Worm (Caenorhabditis elegans) whole organism, early embryonic: Measurements from ENCODE around the gene nos-2.
A peak's percentile ranks its signal among the peaks of the same experiment; 100 is the strongest.

Source experiments
- B0310.2 ChIP-seq: sonication (generic microtip); optimal IDR thresholded peaks from 2 replicates; lab custom pipeline; 2016; ENCODE audit warnings: mild to moderate bottlenecking, missing genetic modification characterization, missing compliant biosample characterization
- F13C5.2 ChIP-seq: sonication (generic microtip); optimal IDR thresholded peaks from 2 replicates; lab custom pipeline; 2017; ENCODE audit warnings: mild to moderate bottlenecking, missing genetic modification characterization, inconsistent platforms, missing compliant biosample characterization
- aly-1 ChIP-seq: sonication (generic microtip); optimal IDR thresholded peaks from 2 replicates; lab custom pipeline; 2016; ENCODE audit warnings: missing genetic modification characterization, missing compliant biosample characterization
- ama-1 ChIP-seq: fragments of 150-350 bp; optimal IDR thresholded peaks from 2 replicates; lab custom pipeline; 2014
- ceh-13 ChIP-seq: fragments of 200-800 bp; sonication (Bioruptor generic); optimal IDR thresholded peaks from 2 replicates; lab custom pipeline; 2018; ENCODE audit warnings: mild to moderate bottlenecking, missing genetic modification characterization, missing compliant biosample characterization
- ceh-36 ChIP-seq: sonication (generic microtip); optimal IDR thresholded peaks from 2 replicates; lab custom pipeline; 2016; ENCODE audit warnings: missing genetic modification characterization, inconsistent platforms, missing compliant biosample characterization
- ets-7 ChIP-seq: sonication (generic microtip); optimal IDR thresholded peaks from 2 replicates; lab custom pipeline; 2016; ENCODE audit warnings: missing genotype, missing genetic modification characterization, missing compliant biosample characterization
- flt-1 ChIP-seq: fragments of 200-800 bp; sonication (Bioruptor generic); IDR thresholded peaks from 2 replicates; pipeline ENCODE4 v1.3.6; 2022; ENCODE audit warnings: missing genetic modification characterization, missing compliant biosample characterization
- hmbx-1 ChIP-seq: sonication (generic microtip); optimal IDR thresholded peaks from 2 replicates; lab custom pipeline; 2016; ENCODE audit warnings: mild to moderate bottlenecking, missing genetic modification characterization, missing compliant biosample characterization
- hmg-4 ChIP-seq: fragments of 200-800 bp; sonication (Bioruptor generic); optimal IDR thresholded peaks from 2 replicates; lab custom pipeline; 2018; ENCODE audit warnings: mild to moderate bottlenecking, missing genetic modification characterization, missing compliant biosample characterization
- hnd-1 ChIP-seq: sonication (generic microtip); optimal IDR thresholded peaks from 2 replicates; lab custom pipeline; 2016; ENCODE audit warnings: missing genetic modification characterization, missing compliant biosample characterization
- pes-1 ChIP-seq: fragments of 200-800 bp; sonication (Bioruptor generic); IDR thresholded peaks from 2 replicates; pipeline ENCODE4 v1.3.6; 2022; ENCODE audit warnings: missing genetic modification reagents, missing genetic modification characterization, missing compliant biosample characterization
- scrt-1 ChIP-seq: fragments of 200-800 bp; sonication (Bioruptor generic); IDR thresholded peaks from 2 replicates; pipeline ENCODE4 v1.3.6; 2022; ENCODE audit warnings: missing genetic modification characterization, missing compliant biosample characterization
- sea-1 ChIP-seq: fragments of 200-800 bp; sonication (Bioruptor generic); conservative IDR thresholded peaks from 2 replicates; pipeline ENCODE4 v1.3.6; 2022; ENCODE audit warnings: missing genetic modification characterization, missing compliant biosample characterization
- tbx-11 ChIP-seq: fragments of 200-800 bp; sonication (Bioruptor generic); IDR thresholded peaks from 2 replicates; pipeline ENCODE4 v1.3.6; 2022; ENCODE audit warnings: missing genetic modification characterization, missing compliant biosample characterization
- tbx-37 ChIP-seq: fragments of 200-800 bp; sonication (Bioruptor generic); conservative IDR thresholded peaks from 2 replicates; pipeline ENCODE4 v1.3.6; 2022; ENCODE audit warnings: missing genetic modification reagents, missing genetic modification characterization, missing compliant biosample characterization
- tra-4 ChIP-seq: sonication (generic microtip); optimal IDR thresholded peaks from 2 replicates; lab custom pipeline; 2017; ENCODE audit warnings: missing genetic modification characterization, missing compliant biosample characterization

Gene nos-2

DNA sequence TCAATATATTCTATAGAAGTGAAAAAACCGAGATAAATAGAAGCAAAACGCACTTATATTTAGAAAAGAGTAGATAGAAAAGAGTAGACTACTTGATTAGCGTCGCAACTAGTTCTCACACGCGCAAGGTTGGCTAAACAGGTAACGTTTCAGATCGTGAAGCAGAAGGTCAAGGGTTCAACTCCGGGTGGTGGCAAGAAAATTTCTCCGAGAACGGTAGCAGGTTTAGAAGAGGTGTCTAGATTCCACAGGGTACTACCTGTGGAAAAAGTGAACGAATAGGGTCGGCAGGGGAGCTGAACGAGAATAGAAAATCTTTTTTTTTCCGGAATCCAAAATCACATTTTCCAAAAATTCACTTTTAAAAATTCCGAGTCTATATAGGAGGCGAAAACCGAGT lies 23.3 kb upstream of the nos-2 start:
- TF ChIP-seq scrt-1 (GFP tag; lab: Robert Waterston, UW): 0 out of 2 replicates have a peak, but pooled peaks have one; percentile 45
- peak; percentile 39 for TF ChIP-seq flt-1
- peak; percentile 82 for TF ChIP-seq pes-1
- TF ChIP-seq sea-1: 0 out of 2 replicates have a peak, but pooled peaks have one; percentile 27

DNA sequence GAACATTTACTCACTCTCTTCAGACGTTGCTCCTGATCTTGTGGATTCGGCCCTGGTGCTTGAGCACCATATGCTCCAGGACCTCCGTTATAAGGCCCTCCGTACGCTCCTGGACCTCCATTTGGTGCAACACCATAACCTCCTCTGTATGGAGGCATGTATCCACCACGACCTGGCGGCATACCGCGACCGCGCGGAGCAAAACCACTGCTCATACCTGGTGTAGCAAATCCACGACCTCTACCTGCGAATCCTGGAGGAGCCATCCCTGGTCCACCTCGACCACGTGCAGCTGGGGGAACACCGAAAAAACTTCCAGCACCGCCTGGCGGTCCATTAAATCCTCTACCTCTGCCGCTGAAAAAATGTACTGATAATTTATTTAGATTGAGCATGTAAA lies 15.9 kb upstream of the nos-2 start:
- TF ChIP-seq sea-1 (no peak), B0310.2 (tag; lab: Kevin White, UChicago) (no peak), flt-1 (no peak), tbx-11 (GFP tag; lab: Robert Waterston, UW) (no peak), hmbx-1 (tag; lab: Kevin White, UChicago) (no peak), aly-1 (tag; lab: Kevin White, UChicago) (no peak), ets-7 (no peak)

DNA sequence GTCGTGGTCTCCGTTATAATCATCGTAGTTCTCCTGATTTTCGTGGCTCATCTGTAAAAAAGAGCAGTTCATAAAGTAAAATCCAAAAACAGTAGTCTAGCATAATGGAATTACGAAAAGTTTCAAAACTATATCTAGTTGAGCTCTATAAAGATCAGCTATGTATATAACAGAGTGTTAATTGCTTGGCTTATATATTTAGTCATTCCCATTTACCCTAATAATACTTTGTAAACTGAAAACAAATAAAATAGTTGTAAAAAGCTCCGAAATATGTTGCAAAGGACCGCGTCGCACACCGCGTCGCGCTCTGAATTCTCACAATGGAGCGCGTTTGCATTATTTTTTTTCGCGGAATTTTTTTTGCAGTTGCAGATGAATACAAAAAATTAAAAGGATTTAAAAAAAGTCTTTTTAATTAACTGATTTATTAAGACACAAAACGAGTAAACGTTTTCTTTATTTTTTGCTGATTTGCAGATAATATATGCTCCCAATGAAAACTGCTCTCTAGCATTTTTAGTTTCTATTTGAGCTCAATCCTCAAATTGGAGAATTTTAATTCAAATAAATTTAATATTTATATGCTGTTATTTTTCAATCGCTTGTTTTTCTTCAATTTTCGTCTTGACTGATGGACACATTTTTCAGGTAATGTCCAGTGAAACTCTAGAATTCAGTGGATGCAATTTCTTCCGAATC lies 15.2 kb upstream of the nos-2 start, which contains the start of the genes tcer-1 and ZK1127.5:
Gene tcer-1 (minus strand): TSS at position 51 of the 702 bp plus-strand sequence.
Gene ZK1127.5 (plus strand): TSS at position 652 of the 702 bp plus-strand sequence.
- TF ChIP-seq B0310.2 (tag; lab: Kevin White, UChicago) (no peak), F13C5.2 (tag; lab: Kevin White, UChicago) (peak; percentile 23), hmbx-1 (tag; lab: Kevin White, UChicago) (no peak), hmg-4 (GFP tag; lab: Kevin White, UChicago) (no peak)

DNA sequence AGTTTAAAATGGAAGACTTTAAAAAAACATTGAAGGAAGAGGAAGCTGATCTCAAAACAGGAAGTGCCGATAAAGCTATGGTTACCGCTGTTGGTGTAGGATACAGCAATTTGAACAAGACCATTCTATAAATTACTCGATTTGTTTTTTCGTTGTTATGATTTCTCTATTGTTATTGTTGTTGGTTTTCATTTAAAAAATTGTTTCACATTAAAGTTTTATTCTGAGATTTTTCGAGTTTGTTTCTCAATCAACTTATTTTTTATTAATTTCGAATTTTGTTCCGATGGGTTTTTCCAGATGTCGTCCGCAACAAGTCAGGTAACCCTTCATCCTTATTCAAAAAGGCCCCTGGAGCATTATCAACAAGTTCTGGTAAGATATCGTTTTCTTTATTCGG lies 13.6 kb upstream of the nos-2 start, which contains the start of gene ZK1127.12:
Gene ZK1127.12 (plus strand): TSS at position 301 of the 400 bp plus-strand sequence.
- TF ChIP-seq B0310.2 (tag; lab: Kevin White, UChicago) (no peak), tbx-11 (GFP tag; lab: Robert Waterston, UW) (no peak), hnd-1 (tag; lab: Kevin White, UChicago) (no peak), ceh-13 (no peak), ceh-36 (tag; lab: Kevin White, UChicago) (no peak), scrt-1 (GFP tag; lab: Robert Waterston, UW) (no peak), tbx-37 (GFP tag; lab: Robert Waterston, UW) (no peak), flt-1 (no peak), sea-1 (no peak), aly-1 (tag; lab: Kevin White, UChicago) (no peak), ets-7 (no peak), tra-4 (tag; lab: Kevin White, UChicago) (no peak), F13C5.2 (tag; lab: Kevin White, UChicago) (no peak), hmg-4 (GFP tag; lab: Kevin White, UChicago) (no peak), pes-1 (no peak), ama-1 (lab: Kevin White, UChicago) (no peak), hmbx-1 (tag; lab: Kevin White, UChicago) (no peak)

DNA sequence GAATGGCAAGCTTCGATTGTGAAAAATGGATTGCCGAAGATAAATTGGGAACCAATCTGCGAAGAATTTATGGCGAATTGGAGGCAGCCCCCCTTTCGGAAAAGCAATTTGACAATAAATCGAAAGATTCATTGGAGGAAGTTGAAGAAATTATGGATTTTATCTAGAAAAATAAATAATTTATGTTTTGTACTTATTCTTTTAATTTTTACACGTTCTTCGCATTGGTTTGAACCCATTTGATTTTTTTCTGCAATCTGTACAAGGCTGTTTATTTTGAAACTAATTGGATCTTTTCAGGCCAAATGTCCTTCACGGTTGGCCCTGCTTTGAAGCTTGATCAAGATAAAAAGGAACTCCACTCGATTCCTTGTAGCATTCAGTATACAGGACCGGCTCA lies 12.4 kb upstream of the nos-2 start, which contains the start of gene ZK1127.13:
Gene ZK1127.13 (plus strand): TSS at position 301 of the 400 bp plus-strand sequence.
- no peak for TF ChIP-seq tbx-37 (GFP tag; lab: Robert Waterston, UW)
- TF ChIP-seq sea-1: no peak
- TF ChIP-seq pes-1: no peak
- no peak for TF ChIP-seq ceh-36 (tag; lab: Kevin White, UChicago)
- no peak for TF ChIP-seq hmg-4 (GFP tag; lab: Kevin White, UChicago)
- no peak for TF ChIP-seq tbx-11 (GFP tag; lab: Robert Waterston, UW)
- TF ChIP-seq aly-1 (tag; lab: Kevin White, UChicago): no peak
- no peak for TF ChIP-seq scrt-1 (GFP tag; lab: Robert Waterston, UW)
- TF ChIP-seq ama-1 (lab: Kevin White, UChicago): no peak
- TF ChIP-seq ets-7: no peak
- no peak for TF ChIP-seq tra-4 (tag; lab: Kevin White, UChicago)
- no peak for TF ChIP-seq hmbx-1 (tag; lab: Kevin White, UChicago)
- TF ChIP-seq flt-1: no peak
- TF ChIP-seq B0310.2 (tag; lab: Kevin White, UChicago): no peak

DNA sequence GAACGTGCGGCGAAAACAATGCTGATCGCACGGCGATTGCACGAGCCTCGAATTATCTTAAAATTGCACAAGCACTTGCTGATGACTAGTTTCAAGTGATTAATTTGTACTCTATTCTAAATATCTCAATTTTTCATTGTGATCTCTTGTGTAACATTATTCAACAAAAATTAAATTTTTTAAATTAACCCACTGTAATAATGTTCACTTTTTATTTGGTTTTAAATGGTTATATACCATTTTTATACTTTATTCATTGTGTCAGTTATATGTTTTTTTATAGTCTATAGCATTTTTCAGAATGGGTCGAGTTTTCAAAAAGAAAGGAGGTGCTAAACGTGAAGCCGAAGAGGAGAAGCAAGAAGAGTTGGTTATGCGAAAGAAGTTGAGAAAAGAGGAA lies 11.8 kb upstream of the nos-2 start, which contains the start of gene ZK1127.4:
Gene ZK1127.4 (plus strand): TSS at position 301 of the 400 bp plus-strand sequence.
- TF ChIP-seq B0310.2 (tag; lab: Kevin White, UChicago) (no peak), hmbx-1 (tag; lab: Kevin White, UChicago) (no peak), hmg-4 (GFP tag; lab: Kevin White, UChicago) (no peak), flt-1 (no peak), tbx-37 (GFP tag; lab: Robert Waterston, UW) (no peak), sea-1 (no peak), ceh-13 (no peak), ceh-36 (tag; lab: Kevin White, UChicago) (no peak), tra-4 (tag; lab: Kevin White, UChicago) (no peak), tbx-11 (GFP tag; lab: Robert Waterston, UW) (no peak), ama-1 (lab: Kevin White, UChicago) (no peak), aly-1 (tag; lab: Kevin White, UChicago) (no peak), F13C5.2 (tag; lab: Kevin White, UChicago) (no peak), pes-1 (no peak), scrt-1 (GFP tag; lab: Robert Waterston, UW) (no peak)

DNA sequence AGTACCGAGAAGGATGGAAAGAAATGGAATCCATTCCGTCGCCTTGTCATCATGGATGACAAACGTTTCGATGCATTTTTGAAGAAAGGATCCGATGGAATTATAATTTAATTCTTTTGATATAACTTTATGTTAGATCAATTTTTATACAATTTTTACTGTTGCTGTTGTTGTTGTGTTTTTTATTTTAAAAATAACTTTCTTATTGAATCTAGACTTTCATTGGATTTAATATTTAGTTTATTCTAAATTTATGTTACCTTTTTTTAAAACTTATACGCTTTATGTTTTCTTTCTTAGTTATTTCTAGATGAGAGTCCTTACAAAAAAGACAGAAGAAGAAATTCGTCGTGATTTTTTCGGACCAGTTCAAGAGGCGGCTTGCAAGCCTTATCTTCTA lies 10.4 kb upstream of the nos-2 start, which contains the start of gene ZK1127.3:
Gene ZK1127.3 (plus strand): TSS at position 301 of the 400 bp plus-strand sequence.
- TF ChIP-seq ama-1 (lab: Kevin White, UChicago) (no peak), flt-1 (no peak), B0310.2 (tag; lab: Kevin White, UChicago) (no peak)
